Worm (Caenorhabditis elegans): ENCODE measurements around the gene npr-7.

- TF ChIP-seq flt-1 (GFP tag; IDR thresholded peaks at IDR 0.05) (no peak), med-1 (GFP tag; optimal IDR thresholded peaks at IDR 0.05; ENCODE audit: insufficient read depth) (no peak), ref-1 (GFP tag; conservative IDR thresholded peaks at IDR 0.05) (no peak), klf-2 (GFP tag; conservative IDR thresholded peaks at IDR 0.05) (no peak), cog-1 (tag; optimal IDR thresholded peaks at IDR 0.05) (no peak), tab-1 (GFP tag; IDR thresholded peaks at IDR 0.05) (no peak), ztf-23 (GFP tag; IDR thresholded peaks at IDR 0.05) (no peak), ztf-29 (GFP tag; IDR thresholded peaks at IDR 0.05) (no peak), T22C8.4 (GFP tag; IDR thresholded peaks at IDR 0.05) (no peak)
These were observed 17.2 kb upstream of the npr-7 start for ce11 chrX:9336227-9336626.
